Fruit fly (Drosophila melanogaster): ENCODE measurements around the gene Tap42.

Tap42 gene

dm6 chr2L:13394903-13395302, 27.5 kb downstream of the Tap42 start, which contains the start of gene RpL24 (continued):
- peak; percentile 71; the same call in 1 of the 2 replicates for TF ChIP-seq ara (GFP tag; IDR thresholded peaks at IDR 0.05)
- peak; percentile 83 for TF ChIP-seq slou (GFP tag; optimal IDR thresholded peaks at IDR 0.05)
- 0 out of 3 replicates have a peak, but pooled peaks have one; percentile 11 for TF ChIP-seq Opbp (GFP tag; IDR thresholded peaks at IDR 0.05; ENCODE audit: partially characterized antibody)
- peak; percentile 27; the same call in 2 of the 4 replicates for TF ChIP-seq Gug (GFP tag; IDR thresholded peaks at IDR 0.05)
- peak; percentile 90 for TF ChIP-seq CG6683 (GFP tag; optimal IDR thresholded peaks at IDR 0.05)
- peak; percentile 83 for TF ChIP-seq NC2α (GFP tag; optimal IDR thresholded peaks at IDR 0.05)
- peak; percentile 88 for TF ChIP-seq CG9876 (GFP tag; optimal IDR thresholded peaks at IDR 0.05)
- TF ChIP-seq CG6813 (GFP tag; optimal IDR thresholded peaks at IDR 0.05): peak; percentile 97
- TF ChIP-seq CG15696 (tag; optimal IDR thresholded peaks at IDR 0.05): peak; percentile 50
- peak; percentile 76; the same call in 2 of the 3 replicates for TF ChIP-seq ase (GFP tag; IDR thresholded peaks at IDR 0.05)
- peak; percentile 83 for TF ChIP-seq Bdp1 (GFP tag; optimal IDR thresholded peaks at IDR 0.05)
- peak; percentile 85 for TF ChIP-seq Hey (tag; optimal IDR thresholded peaks at IDR 0.05)
- peak; percentile 92 for TF ChIP-seq CG17359 (tag; optimal IDR thresholded peaks at IDR 0.05)
- TF ChIP-seq CG30403 (GFP tag; optimal IDR thresholded peaks at IDR 0.05): peak; percentile 81
- TF ChIP-seq pros (GFP tag; optimal IDR thresholded peaks at IDR 0.05): no peak
- peak; percentile 82 for TF ChIP-seq CG11504 (tag; optimal IDR thresholded peaks at IDR 0.05)
- peak; percentile 84 for TF ChIP-seq CG12299 (tag; optimal IDR thresholded peaks at IDR 0.05)
- TF ChIP-seq Neu2 (GFP tag; optimal IDR thresholded peaks at IDR 0.05; ENCODE audit: borderline replicate concordance): no peak
- TF ChIP-seq Adf1 (GFP tag; IDR thresholded peaks at IDR 0.05): peak; percentile 63
- peak; percentile 67 for TF ChIP-seq ind (GFP tag; optimal IDR thresholded peaks at IDR 0.05)
- TF ChIP-seq kah (GFP tag; optimal IDR thresholded peaks at IDR 0.05): peak; percentile 92
- TF ChIP-seq CG13287 (GFP tag; IDR thresholded peaks at IDR 0.05; ENCODE audit: partially characterized antibody): peak; percentile 26; the same call in 1 of the 2 replicates
- peak; percentile 40; the same call in 1 of the 2 replicates for TF ChIP-seq Ravus (GFP tag; IDR thresholded peaks at IDR 0.05)
- no peak for TF ChIP-seq jigr1 (GFP tag; IDR thresholded peaks at IDR 0.05)
- TF ChIP-seq unpg (GFP tag; optimal IDR thresholded peaks at IDR 0.05): peak; percentile 90
- peak; percentile 83 for TF ChIP-seq phol (tag; optimal IDR thresholded peaks at IDR 0.05)
- TF ChIP-seq Six4 (GFP tag; optimal IDR thresholded peaks at IDR 0.05): peak; percentile 87
- peak; percentile 92 for TF ChIP-seq lbe (GFP tag; optimal IDR thresholded peaks at IDR 0.05)
- TF ChIP-seq CG6654 (GFP tag; optimal IDR thresholded peaks at IDR 0.05): peak; percentile 69
- peak; percentile 75 for TF ChIP-seq CG10979 (tag; optimal IDR thresholded peaks at IDR 0.05)
- no peak; the same call in 1 of the 2 replicates for TF ChIP-seq sisA (GFP tag; IDR thresholded peaks at IDR 0.05)
- TF ChIP-seq CG8281 (tag; optimal IDR thresholded peaks at IDR 0.05): peak; percentile 66
- peak; percentile 94 for TF ChIP-seq CG4854 (GFP tag; optimal IDR thresholded peaks at IDR 0.05)
- peak; percentile 91 for TF ChIP-seq CG4707 (GFP tag; optimal IDR thresholded peaks at IDR 0.05)
- TF ChIP-seq CG34422 (GFP tag; IDR thresholded peaks at IDR 0.05): peak; percentile 90; the same call in 2 of the 3 replicates
- TF ChIP-seq CG14860 (GFP tag; IDR thresholded peaks at IDR 0.05; ENCODE audit: partially characterized antibody): no peak
- TF ChIP-seq ftz-f1 (GFP tag; optimal IDR thresholded peaks at IDR 0.05): peak; percentile 27
- TF ChIP-seq prd (optimal IDR thresholded peaks at IDR 0.05): no peak
- TF ChIP-seq prd (GFP tag; IDR thresholded peaks at IDR 0.05): peak; percentile 63; the same call in 2 of the 3 replicates
- no peak for TF ChIP-seq CG34224 (GFP tag; IDR thresholded peaks at IDR 0.05; ENCODE audit: partially characterized antibody)
- TF ChIP-seq corto (GFP tag; optimal IDR thresholded peaks at IDR 0.05): no peak
- TF ChIP-seq CG9817 (tag; optimal IDR thresholded peaks at IDR 0.05): peak; percentile 84
- TF ChIP-seq NfI (GFP tag; optimal IDR thresholded peaks at IDR 0.05): peak; percentile 96
- peak; percentile 65 for TF ChIP-seq cas (GFP tag; IDR thresholded peaks at IDR 0.05)
- TF ChIP-seq CG15479 (GFP tag; optimal IDR thresholded peaks at IDR 0.05): peak; percentile 17
- TF ChIP-seq onecut (GFP tag; IDR thresholded peaks at IDR 0.05): peak; percentile 94
- peak; percentile 71 for TF ChIP-seq Oli (tag; optimal IDR thresholded peaks at IDR 0.05)
- peak; percentile 27 for TF ChIP-seq Ssrp (tag; optimal IDR thresholded peaks at IDR 0.05)
- TF ChIP-seq zfh1 (GFP tag; IDR thresholded peaks at IDR 0.05): peak; percentile 93
- peak; percentile 77 for TF ChIP-seq tap (tag; optimal IDR thresholded peaks at IDR 0.05)
